Worm (Caenorhabditis elegans) whole organism, L4 larva: Measurements from ENCODE around the gene stt-3.

Source experiments
- attf-4 ChIP-seq: sonication (generic microtip); optimal IDR thresholded peaks from 3 replicates; lab custom pipeline; 2017; ENCODE audit warnings: missing biosample characterization, missing genetic modification characterization
- nhr-25 ChIP-seq: sonication (generic microtip); optimal IDR thresholded peaks from 2 replicates; lab custom pipeline; 2017; ENCODE audit warnings: missing genetic modification characterization, mild to moderate bottlenecking, missing compliant biosample characterization, antibody characterized with exemption, moderate library complexity, borderline replicate concordance; ENCODE audit not compliant: insufficient read depth

DNA sequence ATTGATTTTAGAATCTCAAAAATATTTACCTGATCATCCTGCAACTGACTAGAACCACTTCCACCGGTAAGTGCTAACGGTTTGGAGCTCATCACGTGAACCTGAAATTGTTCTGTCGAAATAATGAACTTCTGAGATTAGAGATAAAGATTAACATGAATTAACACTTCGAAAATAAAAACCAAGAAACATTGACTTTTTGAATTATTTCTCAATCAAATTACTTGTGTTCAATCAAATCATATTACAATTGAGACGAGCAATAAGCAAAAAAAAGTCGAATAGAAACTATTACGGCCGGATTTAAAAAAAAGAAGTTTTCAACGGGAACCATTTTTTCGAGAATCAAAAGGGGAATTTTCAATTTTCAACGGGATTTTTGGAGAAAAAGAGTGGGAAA, 2.7 kb upstream of the stt-3 start, which contains the start of gene bcas-2:
- TF ChIP-seq attf-4 (no peak), nhr-25 (tag; lab: Kevin White, UChicago) (no peak)
